Worm (Caenorhabditis elegans) whole organism, L4 larva: ENCODE measurements around the gene sra-4.
A peak's percentile ranks its signal among the peaks of the same experiment; 100 is the strongest.

Experiments used
- F26F4.8 ChIP-seq: fragments of 200-800 bp; sonication (Bioruptor generic); conservative IDR thresholded peaks from 2 replicates; pipeline ENCODE4 v1.3.6; 2022; ENCODE audit warnings: missing genetic modification characterization, missing compliant biosample characterization
- F37D6.2 ChIP-seq: sonication (generic microtip); optimal IDR thresholded peaks from 2 replicates; lab custom pipeline; 2016; ENCODE audit warnings: mild to moderate bottlenecking, missing genetic modification characterization, missing compliant biosample characterization
- F44E2.7 ChIP-seq: fragments of 200-800 bp; sonication (Bioruptor generic); IDR thresholded peaks from 2 replicates; pipeline ENCODE4 v2.1.2; 2022; ENCODE audit warnings: missing genetic modification characterization, missing compliant biosample characterization
- F49E8.2 ChIP-seq: sonication (generic microtip); optimal IDR thresholded peaks from 2 replicates; lab custom pipeline; 2016; ENCODE audit warnings: missing compliant biosample characterization, mild to moderate bottlenecking, missing genetic modification characterization, borderline replicate concordance
- T26A8.4 ChIP-seq: fragments of 200-800 bp; sonication (Bioruptor generic); IDR thresholded peaks from 2 replicates; pipeline ENCODE4 v1.3.6; 2022; ENCODE audit warnings: missing genetic modification characterization, missing compliant biosample characterization
- Y48G9A.11 ChIP-seq: fragments of 200-800 bp; sonication (Bioruptor generic); IDR thresholded peaks from 2 replicates; pipeline ENCODE4 v1.3.6; 2022; ENCODE audit warnings: missing genetic modification reagents, missing genetic modification characterization, missing compliant biosample characterization
- Y75B8A.6 ChIP-seq: fragments of 200-800 bp; sonication (Bioruptor generic); IDR thresholded peaks from 2 replicates; pipeline ENCODE4 v1.3.6; 2022; ENCODE audit warnings: missing genetic modification reagents, missing genetic modification characterization, missing compliant biosample characterization
- aha-1 ChIP-seq: fragments of 150-350 bp; peaks from one replicate; lab custom pipeline; 2014; ENCODE audit warnings: missing biosample characterization, missing genetic modification characterization
- ama-1 ChIP-seq: fragments of 150-350 bp; optimal IDR thresholded peaks from 2 replicates; lab custom pipeline; 2014; ENCODE audit warnings: inconsistent platforms, mixed read lengths
- attf-4 ChIP-seq: sonication (generic microtip); optimal IDR thresholded peaks from 3 replicates; lab custom pipeline; 2017; ENCODE audit warnings: missing biosample characterization, missing genetic modification characterization
- ceh-28 ChIP-seq: fragments of 150-350 bp; optimal IDR thresholded peaks from 2 replicates; lab custom pipeline; 2014; ENCODE audit warnings: missing biosample characterization, missing genetic modification reagents, missing genetic modification characterization
- ceh-62 ChIP-seq: sonication (generic microtip); optimal IDR thresholded peaks from 2 replicates; lab custom pipeline; 2017; ENCODE audit warnings: missing biosample characterization, missing genetic modification characterization
- daf-19 ChIP-seq: fragments of 200-800 bp; sonication (Bioruptor generic); conservative IDR thresholded peaks from 2 replicates; pipeline ENCODE4 v1.3.6; 2022; ENCODE audit warnings: missing genetic modification characterization, missing compliant biosample characterization
- egl-27 ChIP-seq: sonication (generic microtip); optimal IDR thresholded peaks from 3 replicates; lab custom pipeline; 2017; ENCODE audit warnings: missing biosample characterization, missing genetic modification reagents, missing genetic modification characterization
- egl-43 ChIP-seq: fragments of 200-800 bp; sonication (Bioruptor generic); IDR thresholded peaks from 2 replicates; pipeline ENCODE4 v1.3.6; 2022; ENCODE audit warnings: missing genetic modification reagents, missing genetic modification characterization, missing compliant biosample characterization
- hlh-30 ChIP-seq: sonication (generic microtip); optimal IDR thresholded peaks from 2 replicates; lab custom pipeline; 2017; ENCODE audit warnings: antibody characterized with exemption, mild to moderate bottlenecking, missing genetic modification characterization, missing compliant biosample characterization; ENCODE audit not compliant: insufficient read depth
- hmg-1.1 ChIP-seq: fragments of 200-800 bp; sonication (Bioruptor generic); IDR thresholded peaks from 2 replicates; pipeline ENCODE4 v1.3.6; 2022; ENCODE audit warnings: missing genetic modification reagents, missing genetic modification characterization, missing compliant biosample characterization
- lin-1 ChIP-seq: fragments of 200-800 bp; sonication (Bioruptor generic); IDR thresholded peaks from 2 replicates; pipeline ENCODE4 v1.3.6; 2022; ENCODE audit warnings: missing genetic modification reagents, missing genetic modification characterization, missing compliant biosample characterization
- lin-29 ChIP-seq: fragments of 200-800 bp; sonication (Bioruptor generic); IDR thresholded peaks from 2 replicates; pipeline ENCODE4 v1.3.6; 2022; ENCODE audit warnings: missing genetic modification reagents, missing genetic modification characterization, missing compliant biosample characterization
- lir-3 ChIP-seq: sonication (generic microtip); optimal IDR thresholded peaks from 2 replicates; lab custom pipeline; 2016; ENCODE audit warnings: mild to moderate bottlenecking, missing genetic modification characterization, missing compliant biosample characterization
- madf-5 ChIP-seq, 2 experiments: fragments of 200-800 bp; sonication (Bioruptor generic); IDR thresholded peaks; 2 replicates each; pipeline ENCODE4 v1.3.6; 2022; ENCODE audit warnings: missing compliant biosample characterization in 2 of 2, missing genetic modification characterization in 2 of 2
- mdl-1 ChIP-seq, 2 experiments: fragments of 150-350 bp in 1 of 2; sonication (generic microtip) in 1 of 2; optimal IDR thresholded peaks; 2 replicates each; lab custom pipeline; 2014 to 2017; ENCODE audit warnings: missing biosample characterization in 2 of 2, missing genetic modification characterization in 2 of 2
- mdt-29 ChIP-seq: fragments of 200-800 bp; sonication (Bioruptor generic); IDR thresholded peaks from 2 replicates; pipeline ENCODE4 v1.3.6; 2022; ENCODE audit warnings: missing genetic modification reagents, missing genetic modification characterization, missing compliant biosample characterization
- mes-2 ChIP-seq: sonication (generic microtip); optimal IDR thresholded peaks from 2 replicates; lab custom pipeline; 2016; ENCODE audit warnings: missing genotype, mild to moderate bottlenecking, missing genetic modification characterization, missing compliant biosample characterization; ENCODE audit not compliant: poor library complexity, severe bottlenecking
- mxl-3 ChIP-seq: fragments of 200-800 bp; sonication (Bioruptor generic); optimal IDR thresholded peaks from 2 replicates; lab custom pipeline; 2018; ENCODE audit warnings: mild to moderate bottlenecking, missing genetic modification characterization, missing compliant biosample characterization
- nhr-102 ChIP-seq: sonication (generic microtip); optimal IDR thresholded peaks from 2 replicates; lab custom pipeline; 2016; ENCODE audit warnings: mild to moderate bottlenecking, missing genetic modification characterization, moderate library complexity, missing compliant biosample characterization
- nhr-11 ChIP-seq: fragments of 150-350 bp; optimal IDR thresholded peaks from 2 replicates; lab custom pipeline; 2014; ENCODE audit warnings: missing biosample characterization, missing genetic modification characterization
- nhr-25 ChIP-seq: sonication (generic microtip); optimal IDR thresholded peaks from 2 replicates; lab custom pipeline; 2017; ENCODE audit warnings: missing genetic modification characterization, mild to moderate bottlenecking, missing compliant biosample characterization, antibody characterized with exemption, moderate library complexity, borderline replicate concordance; ENCODE audit not compliant: insufficient read depth
- nhr-28 ChIP-seq: fragments of 150-350 bp; optimal IDR thresholded peaks from 2 replicates; lab custom pipeline; 2014; ENCODE audit warnings: missing biosample characterization, missing genetic modification characterization
- nhr-41 ChIP-seq: fragments of 200-800 bp; sonication (Bioruptor generic); IDR thresholded peaks from 2 replicates; pipeline ENCODE4 v1.3.6; 2022; ENCODE audit warnings: missing genetic modification reagents, missing genetic modification characterization, missing compliant biosample characterization
- nhr-48 ChIP-seq: sonication (generic microtip); optimal IDR thresholded peaks from 2 replicates; lab custom pipeline; 2016; ENCODE audit warnings: mild to moderate bottlenecking, missing genetic modification characterization, missing compliant biosample characterization
- pha-4 ChIP-seq, 2 experiments: fragments of 150-350 bp in 1 of 2; fragments of 200-800 bp in 1 of 2; sonication (Bioruptor generic) in 1 of 2; IDR thresholded peaks in 1 of 2; optimal IDR thresholded peaks in 1 of 2; 2 replicates each; pipeline versions ENCODE4 v1.3.6 to Lab custom; 2014 to 2022; ENCODE audit warnings: missing genetic modification characterization in 2 of 2, missing genetic modification reagents in 2 of 2, missing biosample characterization in 1 of 2, missing compliant biosample characterization in 1 of 2
- rbr-2 ChIP-seq: sonication (generic microtip); optimal IDR thresholded peaks from 2 replicates; lab custom pipeline; 2016; ENCODE audit warnings: missing genotype, missing genetic modification characterization, missing compliant biosample characterization
- sdz-12 ChIP-seq: fragments of 200-800 bp; sonication (Bioruptor generic); optimal IDR thresholded peaks from 2 replicates; lab custom pipeline; 2018; ENCODE audit warnings: mild to moderate bottlenecking, missing genetic modification characterization, missing compliant biosample characterization
- set-16 ChIP-seq: fragments of 200-800 bp; sonication (Bioruptor generic); IDR thresholded peaks from 2 replicates; pipeline ENCODE4 v1.3.6; 2022; ENCODE audit warnings: missing genetic modification reagents, missing genetic modification characterization, missing compliant biosample characterization
- spr-1 ChIP-seq: sonication (generic microtip); optimal IDR thresholded peaks from 2 replicates; lab custom pipeline; 2016; ENCODE audit warnings: mild to moderate bottlenecking, missing genetic modification characterization, missing compliant biosample characterization
- unc-62 ChIP-seq, 3 experiments: fragments of 150-350 bp in 1 of 3; sonication (generic microtip); optimal IDR thresholded peaks in 2 of 3; peaks in 1 of 3; 1 replicate in 1 of 3; 2 replicates in 2 of 3; lab custom pipeline; 2014 to 2017; ENCODE audit warnings: missing biosample characterization in 3 of 3, missing genetic modification characterization in 3 of 3, missing genetic modification reagents in 3 of 3, missing genotype in 1 of 3
- vab-7 ChIP-seq: fragments of 200-800 bp; sonication (Bioruptor generic); IDR thresholded peaks from 2 replicates; pipeline ENCODE4 v1.3.6; 2022; ENCODE audit warnings: missing genetic modification reagents, missing genetic modification characterization, missing compliant biosample characterization
- zip-11 ChIP-seq: fragments of 200-800 bp; sonication (Bioruptor generic); IDR thresholded peaks from 2 replicates; pipeline ENCODE4 v1.3.6; 2022; ENCODE audit warnings: missing genetic modification characterization, missing compliant biosample characterization
- zip-2 ChIP-seq: fragments of 150-350 bp; optimal IDR thresholded peaks from 2 replicates; lab custom pipeline; 2014; ENCODE audit warnings: missing biosample characterization, missing genetic modification characterization

Gene sra-4

DNA sequence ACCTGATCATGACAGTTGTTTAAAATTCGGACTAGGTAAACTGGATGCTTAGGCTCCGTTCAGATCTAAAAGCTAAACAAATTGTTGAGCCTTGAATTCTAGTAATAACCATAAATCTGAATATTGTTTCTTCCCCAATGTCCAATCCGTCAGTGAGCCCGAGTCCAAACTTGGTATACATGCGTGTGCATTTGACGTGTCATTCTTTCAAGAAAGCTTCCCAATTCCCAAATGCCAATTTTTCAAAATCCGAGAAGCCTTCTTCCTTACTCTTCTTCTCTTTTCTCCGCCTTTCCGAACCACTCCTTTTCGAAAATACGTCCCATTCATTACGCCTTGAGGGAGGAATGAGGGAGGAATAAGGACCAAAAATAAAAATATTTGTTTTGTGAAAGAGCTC, 34.0 kb upstream of the sra-4 start:
- no peak for TF ChIP-seq nhr-11
- TF ChIP-seq hmg-1.1 (GFP tag; lab: Robert Waterston, UW): 0 out of 2 replicates have a peak, but pooled peaks have one; percentile 32
- TF ChIP-seq, all 104 proteins: peak for 1

ce11 chrII:9575670-9576069, 33.0 kb upstream of the sra-4 start, which contains the start of gene exc-7:
Gene exc-7 (plus strand): TSS chrII:9575970.
- TF ChIP-seq nhr-25 (no peak), daf-19 (no peak), unc-62 (GFP tag; optimal IDR thresholded peaks at IDR 0.05 in 1 of 2; lab: Kevin White, UChicago) (peak in 1 of 2 experiments; percentile 83), unc-62 (tag; optimal IDR thresholded peaks at IDR 0.05; lab: Kevin White, UChicago) (no peak)

ce11 chrII:9574406-9574805, 31.7 kb upstream of the sra-4 start:
- 0 out of 2 replicates have a peak, but pooled peaks have one; percentile 58 for TF ChIP-seq egl-43 (GFP tag; lab: Robert Waterston, UW)
- TF ChIP-seq mes-2 (tag; lab: Kevin White, UChicago): peak; percentile 15
- TF ChIP-seq F44E2.7 (GFP tag; lab: Robert Waterston, UW): 0 out of 2 replicates have a peak, but pooled peaks have one; percentile 43
- TF ChIP-seq unc-62 (GFP tag; optimal IDR thresholded peaks at IDR 0.05 in 1 of 2; lab: Kevin White, UChicago): peak in 1 of 2 experiments; percentile 60
- TF ChIP-seq unc-62 (tag; optimal IDR thresholded peaks at IDR 0.05; lab: Kevin White, UChicago): no peak
- peak; percentile 1 for TF ChIP-seq rbr-2 (tag; lab: Kevin White, UChicago)
- no peak for TF ChIP-seq zip-2 (tag; lab: Kevin White, UChicago)

DNA sequence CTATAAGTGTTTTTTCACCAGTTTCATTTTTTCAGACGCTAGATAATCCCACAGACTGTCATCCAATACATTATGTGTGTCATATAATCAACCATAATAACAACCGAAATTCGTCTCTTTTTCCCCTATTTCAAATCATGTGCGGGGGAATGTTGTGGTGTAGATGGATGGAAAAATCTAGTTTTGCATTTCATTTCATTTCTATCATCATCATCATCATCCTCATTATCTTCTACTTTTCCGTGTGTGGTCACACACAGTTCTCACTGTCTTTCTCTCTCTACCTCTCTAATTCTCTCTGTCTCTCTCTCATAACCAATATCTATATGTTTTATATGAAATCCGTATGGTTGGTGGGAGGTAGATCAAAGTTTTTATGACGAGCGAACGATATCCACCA, 30.7 kb upstream of the sra-4 start:
- TF ChIP-seq nhr-28 (tag; lab: Kevin White, UChicago): peak; percentile 41
- peak; percentile 59 for TF ChIP-seq hlh-30 (tag; lab: Kevin White, UChicago)
- no peak for TF ChIP-seq T26A8.4 (GFP tag; lab: Robert Waterston, UW)
- TF ChIP-seq ama-1 (lab: Kevin White, UChicago): no peak
- TF ChIP-seq attf-4 (tag; lab: Kevin White, UChicago): no peak
- TF ChIP-seq mxl-3 (GFP tag; lab: Kevin White, UChicago): peak; percentile 42
- peak in 1 of 2 experiments; percentile 90 for TF ChIP-seq unc-62 (GFP tag; optimal IDR thresholded peaks at IDR 0.05 in 1 of 2; lab: Kevin White, UChicago)
- TF ChIP-seq unc-62 (tag; optimal IDR thresholded peaks at IDR 0.05; lab: Kevin White, UChicago): no peak
- TF ChIP-seq sdz-12 (GFP tag; lab: Kevin White, UChicago): no peak
- TF ChIP-seq F37D6.2 (tag; lab: Kevin White, UChicago): no peak
- TF ChIP-seq mdl-1 (tag; optimal IDR thresholded peaks at IDR 0.05; lab: Kevin White, UChicago): peak in 1 of 2 experiments; percentile 8

DNA sequence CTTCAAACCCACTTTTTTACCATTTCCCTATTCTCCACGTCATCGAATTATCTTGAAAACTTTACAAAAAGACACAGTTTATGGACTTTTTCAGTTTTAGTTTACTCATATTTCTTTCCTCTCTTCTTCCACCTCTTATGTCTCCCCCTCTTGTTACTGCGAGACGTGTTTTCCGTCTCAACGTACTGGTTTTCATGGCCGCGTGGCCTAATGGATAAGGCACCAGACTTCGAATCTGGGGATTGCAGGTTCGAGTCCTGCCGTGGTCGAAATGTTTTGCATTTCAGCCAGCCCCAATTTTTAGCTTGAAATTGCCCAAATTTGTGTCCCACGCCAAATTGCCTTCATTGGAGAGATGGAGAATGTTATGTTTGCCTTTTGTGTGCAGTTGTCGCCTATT, 23.4 kb upstream of the sra-4 start:
- TF ChIP-seq nhr-48 (tag; lab: Kevin White, UChicago) (peak; percentile 62), F26F4.8 (GFP tag; lab: Robert Waterston, UW) (peak; percentile 97), nhr-102 (tag; lab: Kevin White, UChicago) (peak; percentile 50), hmg-1.1 (GFP tag; lab: Robert Waterston, UW) (peak; percentile 82), set-16 (GFP tag; lab: Robert Waterston, UW) (peak; percentile 20; the same call in 1 of the 2 replicates), Y48G9A.11 (GFP tag; lab: Robert Waterston, UW) (peak; percentile 90), F37D6.2 (tag; lab: Kevin White, UChicago) (no peak), mdl-1 (tag; optimal IDR thresholded peaks at IDR 0.05; lab: Kevin White, UChicago) (no peak), pha-4 (GFP tag; IDR thresholded peaks at IDR 0.05; lab: Robert Waterston, UW) (peak; percentile 88; the same call in 1 of the 2 replicates), pha-4 (tag; optimal IDR thresholded peaks at IDR 0.05; lab: Kevin White, UChicago) (no peak), egl-27 (no peak), vab-7 (GFP tag; lab: Robert Waterston, UW) (peak; percentile 92), spr-1 (tag; lab: Kevin White, UChicago) (peak; percentile 70), Y75B8A.6 (peak; percentile 72; the same call in 1 of the 2 replicates), ceh-62 (tag; lab: Kevin White, UChicago) (no peak), zip-11 (GFP tag; lab: Robert Waterston, UW) (0 out of 2 replicates have a peak, but pooled peaks have one; percentile 42), lir-3 (tag; lab: Kevin White, UChicago) (no peak), madf-5 (GFP tag; IDR thresholded peaks at IDR 0.05; lab: Robert Waterston, UW) (peak; percentile 91 to 93), aha-1 (tag; lab: Kevin White, UChicago) (peak; percentile 98), ceh-28 (tag; lab: Kevin White, UChicago) (no peak), mdt-29 (GFP tag; lab: Robert Waterston, UW) (peak; percentile 68; the same call in 1 of the 2 replicates), F49E8.2 (tag; lab: Kevin White, UChicago) (peak; percentile 1), hlh-30 (tag; lab: Kevin White, UChicago) (peak; percentile 54), nhr-28 (tag; lab: Kevin White, UChicago) (peak; percentile 29), lin-29 (0 out of 2 replicates have a peak, but pooled peaks have one; percentile 27), lin-1 (peak; percentile 83), nhr-41 (peak; percentile 82; the same call in 1 of the 2 replicates)
